Fruit fly (Drosophila melanogaster) whole organism, embryonic: ENCODE data around the gene CG42809.
A peak's percentile ranks its signal among the peaks of the same experiment; 100 is the strongest.

Experiments used
- Ada2b ChIP-seq: fragments of 200-800 bp; sonication (Bioruptor generic); IDR thresholded peaks from 2 replicates; pipeline ENCODE4 v1.3.6; 2022; ENCODE audit warnings: missing biosample characterization, missing genetic modification characterization
- Aef1 ChIP-seq: fragments of 200-800 bp; sonication (Bioruptor generic); IDR thresholded peaks from 3 replicates; pipeline ENCODE4 v1.3.6; 2022; ENCODE audit warnings: missing biosample characterization, missing genetic modification characterization
- Blimp-1 ChIP-seq: fragments of 200-800 bp; sonication (Bioruptor generic); optimal IDR thresholded peaks from 3 replicates; lab custom pipeline; 2018; ENCODE audit warnings: missing biosample characterization, missing genetic modification characterization, mild to moderate bottlenecking, moderate library complexity, missing genetic modification reagents
- Bteb2 ChIP-seq: fragments of 200-800 bp; sonication (Bioruptor generic); optimal IDR thresholded peaks from 2 replicates; lab custom pipeline; 2016; ENCODE audit warnings: missing biosample characterization, missing genetic modification characterization
- CG10959 ChIP-seq: fragments of 200-800 bp; sonication (Bioruptor generic); IDR thresholded peaks from 2 replicates; pipeline ENCODE4 v1.3.6; 2022; ENCODE audit warnings: missing biosample characterization, missing genetic modification characterization
- CG1233 ChIP-seq: fragments of 200-800 bp; sonication (Bioruptor generic); optimal IDR thresholded peaks from 4 replicates; lab custom pipeline; 2018; ENCODE audit warnings: missing biosample characterization, mild to moderate bottlenecking, missing genetic modification characterization
- CG13296 ChIP-seq: fragments of 200-800 bp; sonication (Bioruptor generic); optimal IDR thresholded peaks from 3 replicates; lab custom pipeline; 2018; ENCODE audit warnings: missing biosample characterization, mild to moderate bottlenecking, missing genetic modification characterization
- CG14667 ChIP-seq: fragments of 200-800 bp; sonication (Bioruptor generic); IDR thresholded peaks from 2 replicates; pipeline ENCODE4 v1.3.6; 2022; ENCODE audit warnings: missing biosample characterization, missing genetic modification characterization
- CG18476 ChIP-seq: fragments of 200-800 bp; sonication (Bioruptor generic); optimal IDR thresholded peaks from 2 replicates; lab custom pipeline; 2016; ENCODE audit warnings: missing biosample characterization, mild to moderate bottlenecking, missing genetic modification characterization
- CG3065 ChIP-seq: fragments of 200-800 bp; sonication (Bioruptor generic); optimal IDR thresholded peaks from 2 replicates; lab custom pipeline; 2016; ENCODE audit warnings: missing biosample characterization, missing genetic modification characterization
- CG31388 ChIP-seq: fragments of 200-800 bp; sonication (Bioruptor generic); optimal IDR thresholded peaks from 2 replicates; lab custom pipeline; 2016; ENCODE audit warnings: missing biosample characterization, missing genetic modification characterization
- CG34422 ChIP-seq: fragments of 200-800 bp; sonication (Bioruptor generic); IDR thresholded peaks from 3 replicates; pipeline ENCODE4 v1.3.6; 2022; ENCODE audit warnings: missing biosample characterization, missing genetic modification characterization
- CG3726 ChIP-seq: fragments of 200-800 bp; sonication (Bioruptor generic); IDR thresholded peaks from 3 replicates; pipeline ENCODE4, ENCODE4 v1.3.6; 2022; ENCODE audit warnings: missing biosample characterization, missing genetic modification characterization
- CG4854 ChIP-seq: fragments of 200-800 bp; sonication (Bioruptor generic); optimal IDR thresholded peaks from 2 replicates; lab custom pipeline; 2016; ENCODE audit warnings: missing biosample characterization, missing genetic modification characterization, inconsistent platforms
- D ChIP-seq, 2 experiments: fragments of 200-800 bp in 1 of 2; fragments of >200 bp in 1 of 2; sonication (Bioruptor generic) in 1 of 2; optimal IDR thresholded peaks; 2 replicates in 1 of 2; 3 replicates in 1 of 2; lab custom pipeline; 2017; ENCODE audit warnings: mild to moderate bottlenecking in 1 of 2, missing biosample characterization in 1 of 2, missing genetic modification characterization in 1 of 2, missing genetic modification reagents in 1 of 2
- D19A ChIP-seq: fragments of 200-800 bp; optimal IDR thresholded peaks from 3 replicates; lab custom pipeline; 2019; ENCODE audit warnings: missing biosample characterization, mild to moderate bottlenecking, missing genetic modification characterization, moderate library complexity
- D19B ChIP-seq: fragments of 200-800 bp; sonication (Bioruptor generic); optimal IDR thresholded peaks from 2 replicates; lab custom pipeline; 2017; ENCODE audit warnings: missing biosample characterization, mild to moderate bottlenecking, missing genetic modification characterization
- Doc2 ChIP-seq: fragments of 200-800 bp; sonication (Bioruptor generic); IDR thresholded peaks from 2 replicates; pipeline ENCODE4 v1.3.6; 2022; ENCODE audit warnings: missing biosample characterization, missing genetic modification characterization
- HLH4C ChIP-seq: fragments of 200-800 bp; sonication (Bioruptor generic); IDR thresholded peaks from 3 replicates; pipeline ENCODE4 v1.3.6; 2022; ENCODE audit warnings: missing biosample characterization, missing genetic modification characterization; ENCODE audit not compliant: partially characterized antibody
- Hand ChIP-seq: fragments of 200-800 bp; sonication (Bioruptor generic); optimal IDR thresholded peaks from 2 replicates; lab custom pipeline; 2017; ENCODE audit warnings: mild to moderate bottlenecking, missing biosample characterization, missing genetic modification reagents, missing genetic modification characterization
- NK7.1 ChIP-seq: fragments of 200-800 bp; sonication (Bioruptor generic); optimal IDR thresholded peaks from 3 replicates; lab custom pipeline; 2016; ENCODE audit warnings: missing biosample characterization, missing genetic modification characterization
- Oaz ChIP-seq: fragments of 200-800 bp; sonication (Bioruptor generic); IDR thresholded peaks from 2 replicates; pipeline ENCODE4 v1.3.6; 2022; ENCODE audit warnings: missing biosample characterization, missing genetic modification characterization
- Poxn ChIP-seq: fragments of 200-800 bp; sonication (Bioruptor generic); IDR thresholded peaks from 2 replicates; pipeline ENCODE4 v1.3.6; 2022; ENCODE audit warnings: missing biosample characterization, missing genetic modification characterization
- Ssrp ChIP-seq: fragments of 200-800 bp; sonication (Bioruptor generic); optimal IDR thresholded peaks from 2 replicates; lab custom pipeline; 2018; ENCODE audit warnings: missing biosample characterization, mild to moderate bottlenecking, missing genetic modification characterization, moderate library complexity
- ato ChIP-seq: fragments of 200-800 bp; sonication (Bioruptor generic); IDR thresholded peaks from 2 replicates; pipeline ENCODE4 v1.3.6; 2022; ENCODE audit warnings: missing biosample characterization, missing genetic modification characterization; ENCODE audit not compliant: partially characterized antibody
- bab2 ChIP-seq: fragments of 200-800 bp; sonication (Bioruptor generic); optimal IDR thresholded peaks from 2 replicates; lab custom pipeline; 2016; ENCODE audit warnings: missing biosample characterization, missing genetic modification characterization
- br ChIP-seq: fragments of >200 bp; optimal IDR thresholded peaks from 2 replicates; lab custom pipeline; 2017
- cg ChIP-seq: fragments of 200-800 bp; sonication (Bioruptor generic); optimal IDR thresholded peaks from 3 replicates; lab custom pipeline; 2019; ENCODE audit warnings: missing biosample characterization, mild to moderate bottlenecking, missing genetic modification characterization, moderate library complexity
- chif ChIP-seq, 2 experiments: fragments of 200-800 bp; sonication (Bioruptor generic); optimal IDR thresholded peaks; 3 replicates each; lab custom pipeline; 2016; ENCODE audit warnings: missing biosample characterization in 2 of 2, missing genetic modification characterization in 2 of 2
- chinmo ChIP-seq: fragments of 200-800 bp; sonication (Bioruptor generic); IDR thresholded peaks from 4 replicates; pipeline ENCODE4 v1.3.6; 2022; ENCODE audit warnings: missing biosample characterization, missing genetic modification characterization; ENCODE audit not compliant: partially characterized antibody
- crol ChIP-seq: fragments of 200-800 bp; sonication (Bioruptor generic); IDR thresholded peaks from 2 replicates; pipeline ENCODE4 v1.3.6; 2022; ENCODE audit warnings: missing biosample characterization, missing genetic modification characterization
- disco-r ChIP-seq: fragments of 200-800 bp; sonication (Bioruptor generic); optimal IDR thresholded peaks from 2 replicates; lab custom pipeline; 2016; ENCODE audit warnings: missing biosample characterization, missing genetic modification characterization
- emc ChIP-seq: fragments of 200-800 bp; sonication (Bioruptor generic); optimal IDR thresholded peaks from 2 replicates; lab custom pipeline; 2016; ENCODE audit warnings: missing biosample characterization, missing genetic modification characterization
- ftz-f1 ChIP-seq: fragments of 200-800 bp; sonication (Bioruptor generic); optimal IDR thresholded peaks from 2 replicates; lab custom pipeline; 2016; ENCODE audit warnings: missing biosample characterization, missing genetic modification characterization
- kay ChIP-seq: fragments of 200-800 bp; sonication (Bioruptor generic); optimal IDR thresholded peaks from 2 replicates; lab custom pipeline; 2016; ENCODE audit warnings: missing biosample characterization, missing genetic modification characterization
- mirr ChIP-seq: fragments of 200-800 bp; sonication (Bioruptor generic); optimal IDR thresholded peaks from 3 replicates; lab custom pipeline; 2018; ENCODE audit warnings: missing biosample characterization, mild to moderate bottlenecking, missing genetic modification characterization
- nau ChIP-seq: fragments of 200-800 bp; sonication (Bioruptor generic); optimal IDR thresholded peaks from 3 replicates; lab custom pipeline; 2017; ENCODE audit warnings: missing biosample characterization, mild to moderate bottlenecking, missing genetic modification characterization, missing genetic modification reagents
- nom ChIP-seq: fragments of 200-800 bp; sonication (Bioruptor generic); optimal IDR thresholded peaks from 2 replicates; lab custom pipeline; 2017; ENCODE audit warnings: missing biosample characterization, missing genetic modification characterization, mild to moderate bottlenecking, moderate library complexity, missing genetic modification reagents
- phol ChIP-seq: fragments of 200-800 bp; sonication (Bioruptor generic); optimal IDR thresholded peaks from 3 replicates; lab custom pipeline; 2018; ENCODE audit warnings: missing biosample characterization, mild to moderate bottlenecking, missing genetic modification characterization, moderate library complexity
- prd ChIP-seq, 3 experiments: fragments of >200 bp in 2 of 3; fragments of 200-800 bp in 1 of 3; sonication (Bioruptor generic) in 1 of 3; optimal IDR thresholded peaks in 2 of 3; IDR thresholded peaks in 1 of 3; 2 replicates in 2 of 3; 3 replicates in 1 of 3; pipeline versions ENCODE4 v1.3.6 to Lab custom; 2017 to 2022; ENCODE audit warnings: missing biosample characterization in 1 of 3, missing genetic modification characterization in 1 of 3
- psq ChIP-seq: fragments of 200-800 bp; sonication (Bioruptor generic); optimal IDR thresholded peaks from 2 replicates; lab custom pipeline; 2017; ENCODE audit warnings: missing biosample characterization, missing genetic modification characterization
- ro ChIP-seq: fragments of 200-800 bp; sonication (Bioruptor generic); IDR thresholded peaks from 2 replicates; pipeline ENCODE4 v1.3.6; 2022; ENCODE audit warnings: missing biosample characterization, missing genetic modification characterization
- run ChIP-seq: fragments of 200-800 bp; sonication (Bioruptor generic); optimal IDR thresholded peaks from 3 replicates; lab custom pipeline; 2018; ENCODE audit warnings: missing biosample characterization, mild to moderate bottlenecking, missing genetic modification characterization
- scrt ChIP-seq: fragments of 200-800 bp; sonication (Bioruptor generic); optimal IDR thresholded peaks from 2 replicates; lab custom pipeline; 2018; ENCODE audit warnings: missing biosample characterization, mild to moderate bottlenecking, missing genetic modification characterization, moderate library complexity
- sens-2 ChIP-seq: fragments of 200-800 bp; sonication (Bioruptor generic); IDR thresholded peaks from 2 replicates; pipeline ENCODE4 v1.3.6; 2022; ENCODE audit warnings: missing biosample characterization, missing genetic modification characterization
- sim ChIP-seq: fragments of 200-800 bp; sonication (Bioruptor generic); IDR thresholded peaks from 2 replicates; pipeline ENCODE4 v1.3.6; 2022; ENCODE audit warnings: missing biosample characterization, missing genetic modification characterization
- slbo ChIP-seq: fragments of 200-800 bp; sonication (Bioruptor generic); IDR thresholded peaks from 2 replicates; pipeline ENCODE4 v1.3.6; 2022; ENCODE audit warnings: missing biosample characterization, missing genetic modification characterization
- unc-4 ChIP-seq: fragments of 200-800 bp; sonication (Bioruptor generic); IDR thresholded peaks from 2 replicates; pipeline ENCODE4 v1.3.6; 2022; ENCODE audit warnings: missing biosample characterization, missing genetic modification characterization; ENCODE audit not compliant: partially characterized antibody

Gene CG42809

DNA sequence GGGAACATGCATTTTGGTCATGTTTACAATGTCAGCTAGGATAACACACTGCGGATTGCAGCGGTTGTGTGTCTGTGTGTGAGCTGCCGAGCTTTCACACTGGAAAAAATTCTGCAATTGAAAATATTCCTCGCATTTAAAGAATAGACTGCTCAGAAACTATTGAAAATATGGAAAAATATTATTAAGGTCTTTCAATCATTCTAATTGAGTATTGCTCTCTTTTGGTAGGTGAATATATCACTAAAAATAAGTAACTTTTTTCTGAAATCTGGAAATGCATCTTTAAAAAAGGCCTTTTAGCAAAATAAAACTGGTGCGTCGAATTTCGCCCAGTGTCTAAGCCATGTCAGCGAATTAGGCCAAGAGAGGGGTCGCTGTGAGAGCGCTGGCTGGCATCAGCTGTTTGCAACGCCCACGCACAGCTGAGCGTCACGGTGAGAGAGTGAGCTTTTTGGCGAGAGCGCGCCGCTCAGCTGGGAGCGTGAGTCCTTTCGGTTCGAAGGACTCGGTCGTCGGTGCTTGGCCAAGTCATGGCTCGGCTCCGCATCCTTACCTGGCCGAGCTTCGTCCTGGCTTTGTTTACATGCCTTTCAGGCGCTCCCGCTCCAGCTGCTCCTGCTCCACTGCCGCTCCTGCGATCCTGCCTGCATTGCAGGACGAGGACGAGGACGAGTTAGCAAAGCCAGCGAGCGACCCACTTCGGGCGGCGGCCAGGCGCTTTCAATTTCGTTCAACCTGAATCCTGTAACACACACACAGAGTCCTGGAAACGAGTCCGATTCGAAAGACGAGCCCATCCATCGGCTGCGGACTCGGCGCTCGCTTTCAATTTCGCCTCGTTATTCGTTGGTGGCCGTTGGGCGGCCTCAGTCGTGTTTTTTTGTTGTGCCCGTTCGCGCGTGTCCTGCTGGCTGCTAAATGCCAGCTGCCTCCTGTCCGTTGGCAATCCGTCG lies 3.9 kb downstream of the CG42809 start, which contains the start of gene CG46308 (continued):
- no peak for TF ChIP-seq disco-r (GFP tag; lab: Kevin White, UChicago)
- TF ChIP-seq prd (optimal IDR thresholded peaks at IDR 0.05; lab: Kevin White, UChicago), result no peak
- peak; percentile 45; the same call in 2 of the 3 replicates for TF ChIP-seq prd (GFP tag; IDR thresholded peaks at IDR 0.05; lab: Robert Waterston, UW)
- 0 out of 4 replicates have a peak, but pooled peaks have one; percentile 20 for TF ChIP-seq chinmo (GFP tag; lab: Robert Waterston, UW)
- no peak for TF ChIP-seq Poxn (GFP tag; lab: Robert Waterston, UW)
- no peak for TF ChIP-seq psq
- TF ChIP-seq CG3726, result no peak
- TF ChIP-seq CG4854, result no peak
- TF ChIP-seq cg (GFP tag; lab: Kevin White, UChicago), result no peak
- no peak for TF ChIP-seq ato (GFP tag; lab: Robert Waterston, UW)
- no peak for TF ChIP-seq NK7.1 (GFP tag; lab: Kevin White, UChicago)
- TF ChIP-seq run (tag; lab: Kevin White, UChicago), result no peak
- TF ChIP-seq sim (GFP tag; lab: Robert Waterston, UW), result no peak
- no peak for TF ChIP-seq HLH4C (GFP tag; lab: Robert Waterston, UW)
- no peak for TF ChIP-seq D19A (tag; lab: Kevin White, UChicago)
- TF ChIP-seq chif (GFP tag; optimal IDR thresholded peaks at IDR 0.05; lab: Kevin White, UChicago), result no peak
- TF ChIP-seq nom (GFP tag; lab: Kevin White, UChicago), result no peak
- TF ChIP-seq ro (GFP tag; lab: Robert Waterston, UW), result no peak
- TF ChIP-seq ftz-f1 (GFP tag; lab: Kevin White, UChicago), result no peak
- no peak for TF ChIP-seq CG18476 (GFP tag; lab: Kevin White, UChicago)
- TF ChIP-seq CG10959 (GFP tag; lab: Robert Waterston, UW), result no peak
- TF ChIP-seq Doc2 (GFP tag; lab: Robert Waterston, UW), result no peak
- TF ChIP-seq scrt (GFP tag; lab: Kevin White, UChicago), result peak; percentile 24
- TF ChIP-seq emc (GFP tag; lab: Kevin White, UChicago), result no peak
- TF ChIP-seq Oaz (GFP tag; lab: Robert Waterston, UW), result no peak
- TF ChIP-seq CG13296, result peak; percentile 43
- TF ChIP-seq Bteb2 (GFP tag; lab: Kevin White, UChicago), result no peak
- no peak for TF ChIP-seq Aef1 (GFP tag; lab: Robert Waterston, UW)
- TF ChIP-seq br (lab: Kevin White, UChicago), result no peak
- TF ChIP-seq D19B (GFP tag; lab: Kevin White, UChicago), result no peak
- TF ChIP-seq Blimp-1, result no peak
- no peak for TF ChIP-seq crol
- TF ChIP-seq nau, result no peak
- TF ChIP-seq sens-2, result no peak
- no peak for TF ChIP-seq Ssrp (tag; lab: Kevin White, UChicago)
- peak; percentile 2 for TF ChIP-seq bab2 (GFP tag; lab: Kevin White, UChicago)
- TF ChIP-seq CG14667, result 0 out of 2 replicates have a peak, but pooled peaks have one; percentile 6
- no peak for TF ChIP-seq Ada2b (GFP tag; lab: Robert Waterston, UW)
- no peak for TF ChIP-seq CG3065
- TF ChIP-seq CG34422 (GFP tag; lab: Robert Waterston, UW), result no peak
- no peak for TF ChIP-seq mirr
- TF ChIP-seq slbo (GFP tag; lab: Robert Waterston, UW), result peak; percentile 36; the same call in 1 of the 2 replicates
- no peak for TF ChIP-seq CG31388 (GFP tag; lab: Kevin White, UChicago)
- TF ChIP-seq CG1233 (GFP tag; lab: Kevin White, UChicago), result no peak
- TF ChIP-seq unc-4 (GFP tag; lab: Robert Waterston, UW), result no peak
- no peak for TF ChIP-seq D (optimal IDR thresholded peaks at IDR 0.05; lab: Kevin White, UChicago)
- TF ChIP-seq D (GFP tag; optimal IDR thresholded peaks at IDR 0.05; lab: Kevin White, UChicago), result no peak
- TF ChIP-seq kay (GFP tag; lab: Kevin White, UChicago), result no peak
- TF ChIP-seq Hand (GFP tag; lab: Kevin White, UChicago), result peak; percentile 47
- TF ChIP-seq phol (tag; lab: Kevin White, UChicago), result no peak
